Fruit fly (Drosophila melanogaster) whole organism, wandering third instar larva: Measurements from ENCODE around the gene ZnT77C.

ENCODE experiments used
- Abd-B ChIP-seq: fragments of >200 bp; optimal IDR thresholded peaks from 2 replicates; lab custom pipeline; 2017; ENCODE audit warnings: missing biosample characterization, missing genetic modification characterization
- CG32264 ChIP-seq: fragments of 200-800 bp; sonication (Bioruptor generic); optimal IDR thresholded peaks from 2 replicates; lab custom pipeline; 2016; ENCODE audit warnings: missing biosample characterization, missing genetic modification characterization
- CG9705 ChIP-seq: fragments of 200-800 bp; sonication (Bioruptor generic); optimal IDR thresholded peaks from 2 replicates; lab custom pipeline; 2018; ENCODE audit warnings: missing biosample characterization, mild to moderate bottlenecking, missing genetic modification characterization
- CrebA ChIP-seq: fragments of 200-800 bp; sonication (Bioruptor generic); optimal IDR thresholded peaks from 2 replicates; lab custom pipeline; 2016; ENCODE audit warnings: missing biosample characterization, mild to moderate bottlenecking, missing genetic modification characterization, borderline replicate concordance
- Dfd ChIP-seq: fragments of >200 bp; optimal IDR thresholded peaks from 2 replicates; lab custom pipeline; 2017; ENCODE audit warnings: missing biosample characterization, missing genetic modification characterization
- Dif ChIP-seq: fragments of 200-275, 200-300 bp; sonication (Bioruptor generic); optimal IDR thresholded peaks from 2 replicates; lab custom pipeline; 2018; ENCODE audit warnings: missing biosample characterization, missing genetic modification characterization; ENCODE audit not compliant: partially characterized antibody
- GATAd ChIP-seq: sonication (Bioruptor generic); optimal IDR thresholded peaks from 2 replicates; lab custom pipeline; 2016; ENCODE audit warnings: missing biosample characterization, missing genetic modification characterization
- HLH106 ChIP-seq: fragments of 200-800 bp; optimal IDR thresholded peaks from 3 replicates; lab custom pipeline; 2019; ENCODE audit warnings: missing biosample characterization, mild to moderate bottlenecking, missing genetic modification characterization, moderate library complexity
- Hnf4 ChIP-seq: fragments of 200-800 bp; sonication (Bioruptor generic); optimal IDR thresholded peaks from 2 replicates; lab custom pipeline; 2016; ENCODE audit warnings: missing biosample characterization, mild to moderate bottlenecking, missing genetic modification characterization
- Hr78 ChIP-seq: fragments of >200 bp; optimal IDR thresholded peaks from 2 replicates; lab custom pipeline; 2017; ENCODE audit warnings: missing biosample characterization, missing genetic modification characterization
- Hr83 ChIP-seq: fragments of 200-300 bp; sonication (Bioruptor generic); optimal IDR thresholded peaks from 2 replicates; lab custom pipeline; 2016; ENCODE audit warnings: missing biosample characterization, mild to moderate bottlenecking, missing genetic modification characterization, moderate library complexity; ENCODE audit not compliant: poor library complexity, severe bottlenecking
- Jra ChIP-seq: sonication (Bioruptor generic); optimal IDR thresholded peaks from 2 replicates; lab custom pipeline; 2016; ENCODE audit warnings: missing biosample characterization, missing genetic modification characterization
- Mio ChIP-seq: sonication (Bioruptor generic); optimal IDR thresholded peaks from 2 replicates; lab custom pipeline; 2016; ENCODE audit warnings: missing biosample characterization, missing genetic modification characterization
- Myc ChIP-seq: fragments of >200 bp; optimal IDR thresholded peaks from 2 replicates; lab custom pipeline; 2017
- N ChIP-seq: fragments of >200 bp; optimal IDR thresholded peaks from 2 replicates; lab custom pipeline; 2018; ENCODE audit warnings: missing biosample characterization, missing external identifiers, missing genetic modification characterization
- OdsH ChIP-seq: fragments of 200-800 bp; sonication (Bioruptor generic); optimal IDR thresholded peaks from 2 replicates; lab custom pipeline; 2016; ENCODE audit warnings: missing biosample characterization, mild to moderate bottlenecking, missing genetic modification characterization
- Rel ChIP-seq, 2 experiments: fragments of 200-800 bp; sonication (Bioruptor generic) in 1 of 2; optimal IDR thresholded peaks; 2 replicates in 1 of 2; 3 replicates in 1 of 2; lab custom pipeline; 2016 to 2019; ENCODE audit warnings: mild to moderate bottlenecking in 2 of 2, missing biosample characterization in 2 of 2, missing genetic modification characterization in 2 of 2, moderate library complexity in 1 of 2
- Sp1 ChIP-seq: fragments of 200-800 bp; sonication (Bioruptor generic); optimal IDR thresholded peaks from 3 replicates; lab custom pipeline; 2019; ENCODE audit warnings: missing biosample characterization, mild to moderate bottlenecking, missing genetic modification characterization, moderate library complexity
- Vsx2 ChIP-seq: fragments of 200-300, 225-300 bp; sonication (Bioruptor generic); optimal IDR thresholded peaks from 2 replicates; lab custom pipeline; 2018; ENCODE audit warnings: missing biosample characterization, missing genetic modification characterization; ENCODE audit not compliant: partially characterized antibody
- br ChIP-seq: fragments of 200-800 bp; sonication (Bioruptor generic); optimal IDR thresholded peaks from 2 replicates; lab custom pipeline; 2016; ENCODE audit warnings: missing biosample characterization, missing genetic modification characterization
- brk ChIP-seq: fragments of 200-800 bp; sonication (Bioruptor generic); optimal IDR thresholded peaks from 2 replicates; lab custom pipeline; 2016; ENCODE audit warnings: missing biosample characterization, mild to moderate bottlenecking, missing genetic modification characterization
- dl ChIP-seq, 2 experiments: fragments of 175-275, 200-275 bp in 1 of 2; fragments of 200-275 bp in 1 of 2; sonication (Bioruptor generic); optimal IDR thresholded peaks; lab custom pipeline; 2018; ENCODE audit warnings: mild to moderate bottlenecking in 2 of 2, missing biosample characterization in 2 of 2, missing genetic modification characterization in 2 of 2, moderate library complexity in 2 of 2; ENCODE audit not compliant: partially characterized antibody in 2 of 2, insufficient read depth in 1 of 2
- dmrt93B ChIP-seq: fragments of 200-800 bp; sonication (Bioruptor generic); optimal IDR thresholded peaks from 2 replicates; lab custom pipeline; 2018; ENCODE audit warnings: missing biosample characterization, mild to moderate bottlenecking, missing genetic modification characterization
- dsf ChIP-seq: sonication (Bioruptor generic); optimal IDR thresholded peaks from 2 replicates; lab custom pipeline; 2016; ENCODE audit warnings: missing biosample characterization, missing genetic modification characterization, borderline replicate concordance
- ey ChIP-seq: fragments of 200-800 bp; sonication (Bioruptor generic); optimal IDR thresholded peaks from 2 replicates; lab custom pipeline; 2016; ENCODE audit warnings: missing biosample characterization, missing genetic modification characterization
- foxo ChIP-seq, 2 experiments: fragments of 200-800 bp; sonication (Bioruptor generic); optimal IDR thresholded peaks; 2 replicates in 1 of 2; 3 replicates in 1 of 2; lab custom pipeline; 2016 to 2017; ENCODE audit warnings: missing biosample characterization in 2 of 2, missing genetic modification characterization in 2 of 2
- fru ChIP-seq: fragments of 200-800 bp; sonication (Bioruptor generic); optimal IDR thresholded peaks from 3 replicates; lab custom pipeline; 2016; ENCODE audit warnings: missing biosample characterization, mild to moderate bottlenecking, missing genetic modification characterization
- h ChIP-seq: fragments of 200-800 bp; sonication (Bioruptor generic); optimal IDR thresholded peaks from 3 replicates; lab custom pipeline; 2016; ENCODE audit warnings: missing biosample characterization, mild to moderate bottlenecking, missing genetic modification characterization
- jim ChIP-seq: fragments of 175-275, 200-325 bp; sonication (Bioruptor generic); optimal IDR thresholded peaks from 2 replicates; lab custom pipeline; 2016; ENCODE audit warnings: missing biosample characterization, mild to moderate bottlenecking, missing genetic modification characterization
- lola ChIP-seq: fragments of >200 bp; optimal IDR thresholded peaks from 2 replicates; lab custom pipeline; 2017; ENCODE audit warnings: missing biosample characterization, missing genetic modification characterization
- pan ChIP-seq: fragments of >200 bp; optimal IDR thresholded peaks from 2 replicates; lab custom pipeline; 2017
- psq ChIP-seq: fragments of 200-800 bp; sonication (Bioruptor generic); optimal IDR thresholded peaks from 3 replicates; lab custom pipeline; 2017; ENCODE audit warnings: missing biosample characterization, mild to moderate bottlenecking, missing genetic modification characterization, moderate library complexity
- rgr ChIP-seq: fragments of 200-800 bp; sonication (Bioruptor generic); optimal IDR thresholded peaks from 3 replicates; lab custom pipeline; 2016; ENCODE audit warnings: missing biosample characterization, mild to moderate bottlenecking, missing genetic modification characterization
- sage ChIP-seq: fragments of 200-800 bp; sonication (Bioruptor generic); optimal IDR thresholded peaks from 2 replicates; lab custom pipeline; 2016; ENCODE audit warnings: missing biosample characterization, mild to moderate bottlenecking, missing genetic modification characterization
- sv ChIP-seq: fragments of 200-800 bp; sonication (Bioruptor generic); optimal IDR thresholded peaks from 3 replicates; lab custom pipeline; 2016; ENCODE audit warnings: missing biosample characterization, missing genetic modification characterization
- tai ChIP-seq: sonication (Bioruptor generic); optimal IDR thresholded peaks from 2 replicates; lab custom pipeline; 2016; ENCODE audit warnings: missing biosample characterization, missing genetic modification characterization
- usp ChIP-seq: fragments of >200 bp; optimal IDR thresholded peaks from 2 replicates; lab custom pipeline; 2017; ENCODE audit warnings: missing biosample characterization, missing genetic modification characterization
- woc ChIP-seq: sonication (Bioruptor generic); optimal IDR thresholded peaks from 2 replicates; lab custom pipeline; 2016; ENCODE audit warnings: missing biosample characterization, mild to moderate bottlenecking, missing genetic modification characterization

Gene ZnT77C

DNA sequence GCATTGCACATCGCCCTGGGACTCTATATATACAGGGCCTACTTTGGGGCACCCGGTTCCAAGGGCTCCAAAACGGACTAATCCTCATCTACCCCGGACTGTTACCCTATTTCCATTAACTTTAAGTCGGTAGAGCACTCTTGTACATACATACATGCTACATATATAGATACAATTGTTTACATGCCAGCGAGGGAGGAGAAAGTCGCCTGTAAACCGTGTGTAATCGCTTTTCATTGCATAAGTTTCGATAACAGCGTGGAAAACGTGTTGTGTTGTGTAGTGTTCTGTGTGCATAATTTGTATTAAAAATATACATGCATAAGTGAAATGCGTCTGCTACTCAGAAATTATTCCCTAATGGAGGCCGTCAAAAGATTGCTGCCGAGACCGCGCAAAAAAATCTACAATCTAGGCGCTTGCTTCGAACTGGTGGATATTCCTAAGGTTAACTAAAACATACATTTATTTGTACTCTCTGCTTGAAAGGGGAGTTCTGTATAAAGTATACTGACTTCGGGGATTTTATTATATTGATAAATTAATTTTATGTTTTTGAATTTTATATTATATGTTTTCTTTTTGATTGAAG is 20.4 kb downstream of the ZnT77C start, which contains the start of gene isoQC:
isoQC (plus strand) TSS at position 270 of the 592 bp plus-strand sequence.
- TF ChIP-seq HLH106, result no peak

DNA sequence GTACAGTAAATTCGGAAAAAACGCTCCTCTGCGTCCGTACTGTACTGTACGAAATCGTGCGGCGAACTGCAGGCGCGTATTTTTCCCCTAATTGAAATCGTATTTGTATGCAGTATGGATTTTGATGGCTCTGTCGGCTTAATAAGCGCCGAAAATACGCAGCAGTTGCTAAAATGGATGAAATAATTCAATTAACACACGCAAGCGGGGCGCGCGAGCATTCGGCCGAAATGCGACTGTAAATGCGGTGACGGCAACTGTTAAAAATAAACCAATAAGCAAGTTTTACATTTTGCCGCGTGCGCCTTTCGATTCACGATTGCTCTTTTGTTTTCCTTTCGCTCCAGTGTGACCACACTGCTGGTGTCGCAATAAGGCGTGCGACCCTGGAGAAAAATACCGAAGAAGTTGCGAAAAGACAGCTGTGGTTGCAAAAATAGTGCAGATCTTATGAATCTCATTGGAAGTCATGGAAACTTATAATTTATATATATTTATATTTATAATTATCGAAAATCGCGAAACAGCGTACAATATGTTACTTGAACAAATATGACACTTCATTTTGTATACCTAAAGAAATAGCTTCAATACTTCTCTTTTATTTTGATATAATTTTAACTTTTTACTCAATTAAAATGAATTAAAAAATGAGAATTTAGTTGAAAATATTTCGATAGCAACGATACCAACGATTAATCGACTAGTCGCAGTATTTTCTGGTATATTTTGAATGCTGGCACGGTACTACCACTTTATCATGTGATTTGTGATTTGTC is 21.5 kb downstream of the ZnT77C start, which contains the start of the genes CG32428 and CG5969:
CG32428 (minus strand) TSS at position 703 of the 779 bp plus-strand sequence.
CG5969 (plus strand) TSS at position 763 of the 779 bp plus-strand sequence.
- TF ChIP-seq woc (GFP tag; lab: Kevin White, UChicago) (peak; percentile 33), Hr83 (GFP tag; lab: Kevin White, UChicago) (peak; percentile 38), Hnf4 (GFP tag; lab: Kevin White, UChicago) (peak; percentile 47), Abd-B (GFP tag; lab: Kevin White, UChicago) (no peak), dmrt93B (GFP tag; lab: Kevin White, UChicago) (peak; percentile 47), sage (peak; percentile 29), foxo (GFP tag; optimal IDR thresholded peaks at IDR 0.05; lab: Kevin White, UChicago) (peak in 1 of 2 experiments; percentile 71), Mio (GFP tag; lab: Kevin White, UChicago) (no peak), rgr (GFP tag; lab: Kevin White, UChicago) (peak; percentile 49), HLH106 (peak; percentile 83), brk (GFP tag; lab: Kevin White, UChicago) (peak; percentile 57), OdsH (peak; percentile 18), fru (GFP tag; lab: Kevin White, UChicago) (no peak), N (GFP tag; lab: Kevin White, UChicago) (no peak), Myc (no peak), Dif (GFP tag; lab: Kevin White, UChicago) (no peak), Hr78 (GFP tag; lab: Kevin White, UChicago) (no peak), dl (GFP tag; optimal IDR thresholded peaks at IDR 0.05; lab: Kevin White, UChicago; ENCODE audit: insufficient read depth in 1 of 2, partially characterized antibody in 2 of 2) (no peak), sv (GFP tag; lab: Kevin White, UChicago) (no peak), CG9705 (peak; percentile 39), dsf (GFP tag; lab: Kevin White, UChicago) (no peak), jim (GFP tag; lab: Kevin White, UChicago) (no peak), GATAd (GFP tag; lab: Kevin White, UChicago) (peak; percentile 32), psq (GFP tag; lab: Kevin White, UChicago) (peak; percentile 91), Vsx2 (GFP tag; lab: Kevin White, UChicago) (no peak), Sp1 (peak; percentile 66), Rel (GFP tag; optimal IDR thresholded peaks at IDR 0.05; lab: Kevin White, UChicago) (no peak), Rel (tag; optimal IDR thresholded peaks at IDR 0.05; lab: Kevin White, UChicago) (peak; percentile 66), ey (GFP tag; lab: Kevin White, UChicago) (peak; percentile 13), tai (peak; percentile 69), Dfd (GFP tag; lab: Kevin White, UChicago) (no peak), usp (GFP tag; lab: Kevin White, UChicago) (no peak), CG32264 (no peak), h (GFP tag; lab: Kevin White, UChicago) (peak; percentile 71), CrebA (GFP tag; lab: Kevin White, UChicago) (peak; percentile 38), Jra (peak; percentile 12), lola (GFP tag; lab: Kevin White, UChicago) (no peak), br (GFP tag; lab: Kevin White, UChicago) (no peak), pan (lab: Kevin White, UChicago) (no peak)
